Fruit fly (Drosophila melanogaster): ENCODE results near the gene CG14221.

DNA sequence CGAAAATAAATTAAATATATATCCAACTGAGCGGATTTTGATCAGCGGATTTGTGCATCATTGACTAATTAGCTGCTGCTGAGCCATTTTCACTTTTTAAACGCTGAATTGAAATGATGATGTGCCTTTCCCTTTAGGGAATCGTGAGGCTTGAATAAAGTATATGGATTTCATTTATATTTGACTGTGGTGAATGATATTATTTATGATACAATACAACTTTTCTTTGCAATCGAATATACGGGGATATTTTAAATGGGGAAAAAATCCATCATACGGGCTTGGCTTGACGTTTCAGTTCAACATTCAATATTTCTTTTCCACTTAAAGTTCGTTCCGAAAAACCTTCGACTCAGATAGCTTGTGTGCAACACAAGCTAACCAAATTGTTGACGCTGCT lies 9.8 kb downstream of the CG14221 start, which contains the start of the genes Shawn and Tyler:
- no peak for TF ChIP-seq Sox102F (GFP tag; optimal IDR thresholded peaks at IDR 0.05)
- no peak for TF ChIP-seq esn (GFP tag; optimal IDR thresholded peaks at IDR 0.05)
- TF ChIP-seq Gug (GFP tag; IDR thresholded peaks at IDR 0.05) = no peak
- no peak for TF ChIP-seq CG15336 (GFP tag; IDR thresholded peaks at IDR 0.05)
- no peak for TF ChIP-seq CG3032 (tag; optimal IDR thresholded peaks at IDR 0.05)
- no peak for TF ChIP-seq CG16779 (tag; optimal IDR thresholded peaks at IDR 0.05)
- no peak for TF ChIP-seq CG10631 (GFP tag; optimal IDR thresholded peaks at IDR 0.05)
- no peak for TF ChIP-seq salr (GFP tag; optimal IDR thresholded peaks at IDR 0.05)
- TF ChIP-seq fkh (GFP tag; optimal IDR thresholded peaks at IDR 0.05) = no peak
- no peak for TF ChIP-seq CG1621 (tag; optimal IDR thresholded peaks at IDR 0.05)
- TF ChIP-seq vri (GFP tag; optimal IDR thresholded peaks at IDR 0.05) = no peak
- TF ChIP-seq Lpt (GFP tag; optimal IDR thresholded peaks at IDR 0.05) = no peak
- no peak for TF ChIP-seq CG3919 (GFP tag; optimal IDR thresholded peaks at IDR 0.05)
- no peak for TF ChIP-seq Sox15 (GFP tag; optimal IDR thresholded peaks at IDR 0.05)
